In genomic region chrV:14734187-14734765, ce11 we compare ENCODE assay signal across 1 worm cellular context.
TF ChIP-seq lines count a peak whose summit lies in the region.

Gene unc-61, minus strand, starts transcription at chrV:14734237.

TF ChIP-seq in whole organism, L1 larva, 84 proteins besides CTCF, POLR2A, EP300 and RAD21 (continued from another document):
- TF ChIP-seq nhr-77 (tag; optimal IDR thresholded peaks at IDR 0.05; lab: Kevin White, UChicago) = no peak
- no peak for TF ChIP-seq aha-1 (tag; optimal IDR thresholded peaks at IDR 0.05; lab: Kevin White, UChicago)
- peak in 1 of 3 experiments; percentile 49 for TF ChIP-seq ceh-82 (tag; optimal IDR thresholded peaks at IDR 0.05; lab: Kevin White, UChicago)
- TF ChIP-seq lin-14 (GFP tag; optimal IDR thresholded peaks at IDR 0.05; lab: Kevin White, UChicago) = peak; percentile 46
- no peak for TF ChIP-seq zip-4 (GFP tag; optimal IDR thresholded peaks at IDR 0.05; lab: Kevin White, UChicago)
- TF ChIP-seq jun-1 (tag; optimal IDR thresholded peaks at IDR 0.05; lab: Kevin White, UChicago) = no peak
- TF ChIP-seq aly-2 (tag; optimal IDR thresholded peaks at IDR 0.05; lab: Kevin White, UChicago) = no peak
- TF ChIP-seq elt-2 (tag; optimal IDR thresholded peaks at IDR 0.05; lab: Kevin White, UChicago) = no peak
- TF ChIP-seq nhr-90 (tag; optimal IDR thresholded peaks at IDR 0.05; lab: Kevin White, UChicago; ENCODE audit: poor library complexity) = no peak
- TF ChIP-seq lin-35 (GFP tag; optimal IDR thresholded peaks at IDR 0.05; lab: Kevin White, UChicago) = peak; percentile 84 to 93
- no peak for TF ChIP-seq ama-1 (optimal IDR thresholded peaks at IDR 0.05; lab: Kevin White, UChicago)
- TF ChIP-seq C04F5.9 (tag; optimal IDR thresholded peaks at IDR 0.05; lab: Kevin White, UChicago) = no peak
- TF ChIP-seq nhr-76 (tag; optimal IDR thresholded peaks at IDR 0.05; lab: Kevin White, UChicago) = no peak
- TF ChIP-seq F16B12.6 (tag; optimal IDR thresholded peaks at IDR 0.05; lab: Kevin White, UChicago) = peak; percentile 35
- TF ChIP-seq ceh-63 (GFP tag; optimal IDR thresholded peaks at IDR 0.05; lab: Kevin White, UChicago) = no peak
- no peak for TF ChIP-seq mab-9 (GFP tag; IDR thresholded peaks at IDR 0.05; lab: Robert Waterston, UW)
- no peak for TF ChIP-seq fkh-4 (tag; optimal IDR thresholded peaks at IDR 0.05; lab: Kevin White, UChicago; ENCODE audit: borderline replicate concordance)
- peak; percentile 38 for TF ChIP-seq snu-23 (GFP tag; optimal IDR thresholded peaks at IDR 0.05; lab: Kevin White, UChicago)
- TF ChIP-seq egl-13 (tag; optimal IDR thresholded peaks at IDR 0.05; lab: Kevin White, UChicago) = no peak
- TF ChIP-seq C16A3.4 (tag; optimal IDR thresholded peaks at IDR 0.05; lab: Kevin White, UChicago) = peak; percentile 26
- TF ChIP-seq blmp-1 (tag; optimal IDR thresholded peaks at IDR 0.05; lab: Kevin White, UChicago) = peak; percentile 5
- no peak for TF ChIP-seq tbx-2 (tag; optimal IDR thresholded peaks at IDR 0.05; lab: Kevin White, UChicago)
- 0 out of 2 replicates have a peak, but pooled peaks have one; percentile 7 for TF ChIP-seq isw-1 (GFP tag; IDR thresholded peaks at IDR 0.05; lab: Robert Waterston, UW)
- TF ChIP-seq pag-3 (tag; optimal IDR thresholded peaks at IDR 0.05; lab: Kevin White, UChicago; ENCODE audit: borderline replicate concordance, insufficient read depth) = no peak
- no peak for TF ChIP-seq lin-39 (tag; optimal IDR thresholded peaks at IDR 0.05; lab: Kevin White, UChicago)
- no peak for TF ChIP-seq nhr-85 (tag; lab: Kevin White, UChicago)
TF ChIP-seq in whole organism, L1 larva: peak in this region for 21.
